Fruit fly (Drosophila melanogaster) whole organism: ENCODE data around the gene Cdk1.

ENCODE experiments used
- CG8478 ChIP-seq: fragments of >200 bp; optimal IDR thresholded peaks from 2 replicates; lab custom pipeline; 2018; ENCODE audit warnings: inconsistent platforms
- Dll ChIP-seq: fragments of >200 bp; optimal IDR thresholded peaks from 2 replicates; lab custom pipeline; 2017
- EcR ChIP-seq, 2 experiments: fragments of >200 bp; optimal IDR thresholded peaks; 2 replicates each; lab custom pipeline; 2017; ENCODE audit warnings: missing biosample characterization in 2 of 2, missing genetic modification characterization in 2 of 2, missing genetic modification reagents in 2 of 2
- pan ChIP-seq: fragments of >200 bp; optimal IDR thresholded peaks from 2 replicates; lab custom pipeline; 2017
- psq ChIP-seq: fragments of >200 bp; optimal IDR thresholded peaks from 2 replicates; lab custom pipeline; 2017
- usp ChIP-seq: fragments of >200 bp; optimal IDR thresholded peaks from 2 replicates; lab custom pipeline; 2017; ENCODE audit warnings: missing biosample characterization, missing genetic modification characterization, mixed read lengths

Gene Cdk1

dm6 chr2L:10408122-10408576 lies 22.1 kb upstream of the Cdk1 start, which contains the start of the genes Ip259 and RpS27A:
Gene Ip259 (plus strand): TSS chr2L:10408352.
Gene RpS27A (plus strand): TSS chr2L:10408352.
- TF ChIP-seq CG8478 (lab: Kevin White, UChicago): no peak

- TF ChIP-seq EcR (GFP tag; optimal IDR thresholded peaks at IDR 0.05; lab: Kevin White, UChicago) (no peak), CG8478 (lab: Kevin White, UChicago) (no peak), usp (GFP tag; lab: Kevin White, UChicago) (no peak), Dll (lab: Kevin White, UChicago) (no peak), psq (no peak), pan (lab: Kevin White, UChicago) (no peak)
Observed at dm6 chr2L:10405008-10405654, 19.1 kb upstream of the Cdk1 start, which contains the start of the genes CG17768, LSm-4 and Ir31a. Gene CG17768 (minus strand): TSS chr2L:10405203. Gene LSm-4 (minus strand): TSS chr2L:10405203. Gene Ir31a (plus strand): TSS chr2L:10405565.

dm6 chr2L:10403803-10404315 lies 17.8 kb upstream of the Cdk1 start:
- TF ChIP-seq usp (GFP tag; lab: Kevin White, UChicago): no peak
- TF ChIP-seq EcR (GFP tag; optimal IDR thresholded peaks at IDR 0.05; lab: Kevin White, UChicago): no peak
- TF ChIP-seq Dll (lab: Kevin White, UChicago): no peak
- TF ChIP-seq pan (lab: Kevin White, UChicago): no peak
- TF ChIP-seq CG8478 (lab: Kevin White, UChicago): no peak
- TF ChIP-seq psq: no peak

- no peak for TF ChIP-seq Dll (lab: Kevin White, UChicago)
- no peak for TF ChIP-seq psq
- no peak for TF ChIP-seq pan (lab: Kevin White, UChicago)
- TF ChIP-seq EcR (GFP tag; optimal IDR thresholded peaks at IDR 0.05; lab: Kevin White, UChicago): no peak
- no peak for TF ChIP-seq usp (GFP tag; lab: Kevin White, UChicago)
- TF ChIP-seq CG8478 (lab: Kevin White, UChicago): no peak
Observed at dm6 chr2L:10396877-10397587, 11.0 kb upstream of the Cdk1 start.

- TF ChIP-seq Dll (lab: Kevin White, UChicago): no peak
- TF ChIP-seq psq: no peak
- TF ChIP-seq EcR (GFP tag; optimal IDR thresholded peaks at IDR 0.05; lab: Kevin White, UChicago): no peak
- TF ChIP-seq CG8478 (lab: Kevin White, UChicago): no peak
- no peak for TF ChIP-seq usp (GFP tag; lab: Kevin White, UChicago)
- no peak for TF ChIP-seq pan (lab: Kevin White, UChicago)
Observed at dm6 chr2L:10396488-10396824, 10.4 kb upstream of the Cdk1 start, which contains the start of gene Cnot4. Gene Cnot4 (plus strand): TSS chr2L:10396716.

- TF ChIP-seq pan (lab: Kevin White, UChicago) (no peak), Dll (lab: Kevin White, UChicago) (no peak), usp (GFP tag; lab: Kevin White, UChicago) (no peak), CG8478 (lab: Kevin White, UChicago) (no peak), EcR (GFP tag; optimal IDR thresholded peaks at IDR 0.05; lab: Kevin White, UChicago) (no peak), psq (no peak)
Observed at dm6 chr2L:10395642-10396487, 9.8 kb upstream of the Cdk1 start, which contains the start of gene Mdh1. Gene Mdh1 (minus strand): TSS chr2L:10396332.

dm6 chr2L:10395035-10395434 lies 9.0 kb upstream of the Cdk1 start:
- no peak for TF ChIP-seq Dll (lab: Kevin White, UChicago)
- no peak for TF ChIP-seq psq
- no peak for TF ChIP-seq pan (lab: Kevin White, UChicago)
- no peak for TF ChIP-seq CG8478 (lab: Kevin White, UChicago)
- TF ChIP-seq usp (GFP tag; lab: Kevin White, UChicago): no peak
- TF ChIP-seq EcR (GFP tag; optimal IDR thresholded peaks at IDR 0.05; lab: Kevin White, UChicago): no peak

- TF ChIP-seq pan (lab: Kevin White, UChicago) (no peak), psq (no peak), EcR (GFP tag; optimal IDR thresholded peaks at IDR 0.05; lab: Kevin White, UChicago) (no peak), CG8478 (lab: Kevin White, UChicago) (no peak), usp (GFP tag; lab: Kevin White, UChicago) (no peak), Dll (lab: Kevin White, UChicago) (no peak)
Observed at dm6 chr2L:10393467-10393866, 7.4 kb upstream of the Cdk1 start.

- TF ChIP-seq EcR (GFP tag; optimal IDR thresholded peaks at IDR 0.05; lab: Kevin White, UChicago): no peak
- no peak for TF ChIP-seq pan (lab: Kevin White, UChicago)
- no peak for TF ChIP-seq usp (GFP tag; lab: Kevin White, UChicago)
- TF ChIP-seq psq: no peak
- no peak for TF ChIP-seq Dll (lab: Kevin White, UChicago)
- no peak for TF ChIP-seq CG8478 (lab: Kevin White, UChicago)
Observed at dm6 chr2L:10387869-10388726, 2.0 kb upstream of the Cdk1 start, which contains the start of gene da. Gene da (plus strand): TSS chr2L:10388105.

- TF ChIP-seq Dll (lab: Kevin White, UChicago) (no peak), psq (no peak), pan (lab: Kevin White, UChicago) (no peak), CG8478 (lab: Kevin White, UChicago) (no peak), EcR (GFP tag; optimal IDR thresholded peaks at IDR 0.05; lab: Kevin White, UChicago) (no peak), usp (GFP tag; lab: Kevin White, UChicago) (no peak)
Observed at dm6 chr2L:10386824-10387223, 762 bp upstream of the Cdk1 start.
